Worm (Caenorhabditis elegans) whole organism, L1 larva: Measurements from ENCODE around the gene srp-7.

Experiments used
- dpl-1 ChIP-seq, 3 experiments: fragments of 150-350 bp in 2 of 3; sonication (generic microtip) in 1 of 3; optimal IDR thresholded peaks; 2 replicates each; lab custom pipeline; 2014 to 2017; ENCODE audit warnings: missing biosample characterization in 3 of 3, missing genetic modification characterization in 3 of 3, missing genetic modification reagents in 3 of 3
- elt-2 ChIP-seq: sonication (generic microtip); optimal IDR thresholded peaks from 2 replicates; lab custom pipeline; 2016; ENCODE audit warnings: missing genetic modification characterization, mild to moderate bottlenecking, inconsistent platforms, missing compliant biosample characterization, missing genetic modification reagents
- elt-3 ChIP-seq, 6 experiments: fragments of 150-350 bp in 1 of 6; sonication (generic microtip); optimal IDR thresholded peaks; 2 replicates each; lab custom pipeline; 2017 to 2018; ENCODE audit warnings: missing biosample characterization in 6 of 6, missing genetic modification characterization in 6 of 6, inconsistent platforms in 1 of 6
- nhr-19 ChIP-seq: fragments of 200-800 bp; sonication (Bioruptor generic); conservative IDR thresholded peaks from 2 replicates; pipeline ENCODE4 v1.3.6; 2022; ENCODE audit warnings: missing genetic modification characterization, missing compliant biosample characterization
- nhr-28 ChIP-seq: fragments of 150-350 bp; optimal IDR thresholded peaks from 2 replicates; lab custom pipeline; 2014; ENCODE audit warnings: missing biosample characterization, missing genetic modification characterization
- nhr-76 ChIP-seq: sonication (generic microtip); optimal IDR thresholded peaks from 2 replicates; lab custom pipeline; 2017; ENCODE audit warnings: missing biosample characterization, missing genetic modification characterization
- nhr-77 ChIP-seq: fragments of 150-350 bp; optimal IDR thresholded peaks from 2 replicates; lab custom pipeline; 2014; ENCODE audit warnings: missing biosample characterization, missing genetic modification characterization
- zag-1 ChIP-seq: fragments of 150-350 bp; optimal IDR thresholded peaks from 2 replicates; lab custom pipeline; 2014; ENCODE audit warnings: missing biosample characterization, missing genetic modification characterization
- ztf-11 ChIP-seq, 2 experiments: sonication (generic microtip); optimal IDR thresholded peaks; 2 replicates each; lab custom pipeline; 2016 to 2017; ENCODE audit warnings: missing genetic modification characterization in 2 of 2, missing biosample characterization in 1 of 2, missing compliant biosample characterization in 1 of 2

DNA sequence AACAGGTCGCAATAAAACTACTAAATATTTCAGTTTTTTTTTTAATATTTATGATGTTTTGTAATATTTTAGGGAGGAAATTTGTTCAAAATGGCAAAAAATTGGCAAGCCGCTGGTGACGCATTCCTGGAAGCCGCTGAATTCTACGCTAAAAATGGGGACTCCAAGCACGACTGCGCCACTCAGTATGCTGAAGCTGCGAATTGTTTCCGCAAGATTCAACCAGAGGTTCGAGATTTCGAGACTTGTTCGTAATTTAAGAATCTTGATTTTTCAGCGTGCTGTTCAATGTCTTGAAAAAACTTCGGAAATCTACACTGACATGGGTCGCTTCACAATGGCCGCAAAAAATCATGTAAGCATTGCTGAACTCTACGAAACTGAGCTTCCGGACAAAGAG, 47.3 kb upstream of the srp-7 start:
- TF ChIP-seq ztf-11 (tag; optimal IDR thresholded peaks at IDR 0.05; lab: Kevin White, UChicago) (no peak), elt-3 (tag; optimal IDR thresholded peaks at IDR 0.05; lab: Kevin White, UChicago) (no peak), elt-2 (tag; lab: Kevin White, UChicago) (no peak), nhr-77 (tag; lab: Kevin White, UChicago) (no peak), nhr-28 (tag; lab: Kevin White, UChicago) (no peak), nhr-76 (no peak), dpl-1 (GFP tag; optimal IDR thresholded peaks at IDR 0.05; lab: Kevin White, UChicago) (no peak), nhr-19 (no peak), zag-1 (tag; lab: Kevin White, UChicago) (no peak)
